Worm (Caenorhabditis elegans) whole organism, midembryonic: ENCODE measurements around the gene irld-36.

Experiments used
- T22C8.4 ChIP-seq: fragments of 200-800 bp; sonication (Bioruptor generic); IDR thresholded peaks from 2 replicates; pipeline ENCODE4 v1.3.6; 2022; ENCODE audit warnings: missing genetic modification characterization, missing compliant biosample characterization
- cog-1 ChIP-seq: sonication (generic microtip); optimal IDR thresholded peaks from 2 replicates; lab custom pipeline; 2016; ENCODE audit warnings: missing genetic modification characterization, missing compliant biosample characterization
- flt-1 ChIP-seq: fragments of 200-800 bp; sonication (Bioruptor generic); IDR thresholded peaks from 2 replicates; pipeline ENCODE4 v1.3.6; 2022; ENCODE audit warnings: missing genetic modification characterization, missing compliant biosample characterization
- tab-1 ChIP-seq: fragments of 200-800 bp; sonication (Bioruptor generic); IDR thresholded peaks from 2 replicates; pipeline ENCODE4 v1.3.6; 2022; ENCODE audit warnings: missing genetic modification characterization, missing compliant biosample characterization
- ztf-23 ChIP-seq: fragments of 200-800 bp; sonication (Bioruptor generic); IDR thresholded peaks from 2 replicates; pipeline ENCODE4 v1.3.6; 2022; ENCODE audit warnings: missing genetic modification reagents, missing genetic modification characterization, missing compliant biosample characterization
- ztf-29 ChIP-seq: fragments of 200-800 bp; sonication (Bioruptor generic); IDR thresholded peaks from 2 replicates; pipeline ENCODE4 v1.3.6; 2022; ENCODE audit warnings: missing genetic modification reagents, missing genetic modification characterization, missing compliant biosample characterization

- TF ChIP-seq flt-1 (GFP tag; lab: Robert Waterston, UW) (no peak), ztf-29 (no peak), cog-1 (tag; lab: Kevin White, UChicago) (no peak), tab-1 (no peak), ztf-23 (no peak), T22C8.4 (GFP tag; lab: Robert Waterston, UW) (no peak)
Measured at ce11 chrII:1703363-1703762, 24.2 kb downstream of the irld-36 start, which contains the start of gene fbxb-47.
